Fruit fly (Drosophila melanogaster): ENCODE measurements around the gene CG16888.

dm6 chr2L:13811323-13811722 lies 1.7 kb downstream of the CG16888 start, which contains the start of the genes Adat1 and CG16865:
- peak in 1 of 2 experiments; percentile 12 for TF ChIP-seq CTCF (optimal IDR thresholded peaks at IDR 0.05)
- no peak for TF ChIP-seq CG8478 (optimal IDR thresholded peaks at IDR 0.05)
